Fruit fly (Drosophila melanogaster) whole organism, embryonic: ENCODE measurements around the gene SamDC.
A peak's percentile ranks its signal among the peaks of the same experiment; 100 is the strongest.

Source experiments
- Aef1 ChIP-seq: fragments of 200-800 bp; sonication (Bioruptor generic); IDR thresholded peaks from 3 replicates; pipeline ENCODE4 v1.3.6; 2022; ENCODE audit warnings: missing biosample characterization, missing genetic modification characterization
- B-H2 ChIP-seq: fragments of 200-800 bp; sonication (Bioruptor generic); optimal IDR thresholded peaks from 2 replicates; lab custom pipeline; 2018; ENCODE audit warnings: missing biosample characterization, mild to moderate bottlenecking, missing genetic modification characterization
- CG10462 ChIP-seq: fragments of 200-800 bp; sonication (Bioruptor generic); optimal IDR thresholded peaks from 2 replicates; lab custom pipeline; 2016; ENCODE audit warnings: missing biosample characterization, missing genetic modification characterization
- CG10979 ChIP-seq: fragments of 200-800 bp; sonication (Bioruptor generic); optimal IDR thresholded peaks from 2 replicates; lab custom pipeline; 2018; ENCODE audit warnings: missing biosample characterization, mild to moderate bottlenecking, missing genetic modification characterization, moderate library complexity
- CG12104 ChIP-seq: fragments of 200-800 bp; sonication (Bioruptor generic); optimal IDR thresholded peaks from 3 replicates; lab custom pipeline; 2016; ENCODE audit warnings: missing biosample characterization, missing genetic modification characterization
- CG1233 ChIP-seq: fragments of 200-800 bp; sonication (Bioruptor generic); optimal IDR thresholded peaks from 4 replicates; lab custom pipeline; 2018; ENCODE audit warnings: missing biosample characterization, mild to moderate bottlenecking, missing genetic modification characterization
- CG12391 ChIP-seq: fragments of 200-800 bp; sonication (Bioruptor generic); optimal IDR thresholded peaks from 3 replicates; lab custom pipeline; 2018; ENCODE audit warnings: missing biosample characterization, mild to moderate bottlenecking, missing genetic modification characterization, moderate library complexity
- CG13424 ChIP-seq: fragments of 200-800 bp; sonication (Bioruptor generic); optimal IDR thresholded peaks from 2 replicates; lab custom pipeline; 2019; ENCODE audit warnings: missing biosample characterization, mild to moderate bottlenecking, missing genetic modification characterization, moderate library complexity
- CG2202 ChIP-seq: fragments of 200-800 bp; sonication (Bioruptor generic); optimal IDR thresholded peaks from 2 replicates; lab custom pipeline; 2018; ENCODE audit warnings: missing biosample characterization, mild to moderate bottlenecking, missing genetic modification characterization
- CG3163 ChIP-seq: fragments of 200-800 bp; sonication (Bioruptor generic); optimal IDR thresholded peaks from 3 replicates; lab custom pipeline; 2016; ENCODE audit warnings: missing biosample characterization, missing genetic modification characterization
- CG32532 ChIP-seq: fragments of 200-800 bp; sonication (Bioruptor generic); IDR thresholded peaks from 2 replicates; pipeline ENCODE4 v1.3.6; 2022; ENCODE audit warnings: missing biosample characterization, missing genetic modification characterization
- CG33213 ChIP-seq: fragments of 200-800 bp; sonication (Bioruptor generic); optimal IDR thresholded peaks from 3 replicates; lab custom pipeline; 2016; ENCODE audit warnings: missing biosample characterization, missing genetic modification characterization
- CG34224 ChIP-seq: fragments of 200-800 bp; sonication (Bioruptor generic); IDR thresholded peaks from 3 replicates; pipeline ENCODE4 v1.3.6; 2022; ENCODE audit warnings: missing biosample characterization, missing genetic modification characterization; ENCODE audit not compliant: partially characterized antibody
- CG34422 ChIP-seq: fragments of 200-800 bp; sonication (Bioruptor generic); IDR thresholded peaks from 3 replicates; pipeline ENCODE4 v1.3.6; 2022; ENCODE audit warnings: missing biosample characterization, missing genetic modification characterization
- CG3847 ChIP-seq: fragments of 200-800 bp; sonication (Bioruptor generic); IDR thresholded peaks from 2 replicates; pipeline ENCODE4 v1.3.6; 2022; ENCODE audit warnings: missing biosample characterization, missing genetic modification characterization
- CG42726 ChIP-seq: fragments of 200-800 bp; sonication (Bioruptor generic); IDR thresholded peaks from 2 replicates; pipeline ENCODE4 v1.3.6; 2022; ENCODE audit warnings: missing biosample characterization, missing genetic modification characterization; ENCODE audit not compliant: partially characterized antibody
- CG4360 ChIP-seq: fragments of 200-800 bp; sonication (Bioruptor generic); IDR thresholded peaks from 2 replicates; pipeline ENCODE4 v1.3.6; 2022; ENCODE audit warnings: missing biosample characterization, missing genetic modification characterization
- CG43689 ChIP-seq: fragments of 200-800 bp; sonication (Bioruptor generic); IDR thresholded peaks from 2 replicates; pipeline ENCODE4 v1.3.6; 2022; ENCODE audit warnings: missing biosample characterization, missing genetic modification characterization
- CG4707 ChIP-seq: fragments of 200-800 bp; sonication (Bioruptor generic); optimal IDR thresholded peaks from 2 replicates; lab custom pipeline; 2018; ENCODE audit warnings: missing biosample characterization, mild to moderate bottlenecking, missing genetic modification characterization, moderate library complexity
- CG6683 ChIP-seq: fragments of 200-800 bp; sonication (Bioruptor generic); optimal IDR thresholded peaks from 2 replicates; lab custom pipeline; 2017; ENCODE audit warnings: missing biosample characterization, mild to moderate bottlenecking, missing genetic modification characterization, missing genetic modification reagents
- CG7987 ChIP-seq: fragments of 200-800 bp; sonication (Bioruptor generic); optimal IDR thresholded peaks from 2 replicates; lab custom pipeline; 2018; ENCODE audit warnings: missing biosample characterization, mild to moderate bottlenecking, missing genetic modification characterization, moderate library complexity
- Chrac-16 ChIP-seq: fragments of 200-800 bp; sonication (Bioruptor generic); optimal IDR thresholded peaks from 3 replicates; lab custom pipeline; 2016; ENCODE audit warnings: missing biosample characterization, missing genetic modification characterization
- Dek ChIP-seq: fragments of 200-800 bp; sonication (Bioruptor generic); optimal IDR thresholded peaks from 3 replicates; lab custom pipeline; 2019; ENCODE audit warnings: missing biosample characterization, mild to moderate bottlenecking, missing genetic modification characterization, moderate library complexity
- Doc3 ChIP-seq: fragments of 200-800 bp; sonication (Bioruptor generic); IDR thresholded peaks from 3 replicates; pipeline ENCODE4 v1.3.6; 2022; ENCODE audit warnings: missing biosample characterization, missing genetic modification characterization; ENCODE audit not compliant: partially characterized antibody
- Fer1 ChIP-seq: fragments of 200-800 bp; sonication (Bioruptor generic); optimal IDR thresholded peaks from 2 replicates; lab custom pipeline; 2017; ENCODE audit warnings: missing biosample characterization, mild to moderate bottlenecking, missing genetic modification characterization
- HmgZ ChIP-seq: fragments of 200-800 bp; sonication (Bioruptor generic); optimal IDR thresholded peaks from 2 replicates; lab custom pipeline; 2018; ENCODE audit warnings: missing biosample characterization, mild to moderate bottlenecking, missing genetic modification characterization
- Myb ChIP-seq: fragments of 200-800 bp; sonication (Bioruptor generic); optimal IDR thresholded peaks from 2 replicates; lab custom pipeline; 2016; ENCODE audit warnings: missing biosample characterization, missing genetic modification characterization
- NFAT ChIP-seq: fragments of 200-800 bp; sonication (Bioruptor generic); IDR thresholded peaks from 2 replicates; pipeline ENCODE4 v1.3.6; 2022; ENCODE audit warnings: missing biosample characterization, missing genetic modification characterization
- Optix ChIP-seq: fragments of 200-800 bp; sonication (Bioruptor generic); IDR thresholded peaks from 3 replicates; pipeline ENCODE4 v1.3.6; 2022; ENCODE audit warnings: missing biosample characterization, missing genetic modification characterization
- PHDP ChIP-seq: fragments of 200-800 bp; sonication (Bioruptor generic); optimal IDR thresholded peaks from 3 replicates; lab custom pipeline; 2018; ENCODE audit warnings: missing biosample characterization, mild to moderate bottlenecking, missing genetic modification characterization, moderate library complexity
- Ravus ChIP-seq: fragments of 200-800 bp; sonication (Bioruptor generic); IDR thresholded peaks from 2 replicates; pipeline ENCODE4 v1.3.6; 2022; ENCODE audit warnings: missing biosample characterization, missing genetic modification characterization
- Spps ChIP-seq: fragments of 200-800 bp; sonication (Bioruptor generic); optimal IDR thresholded peaks from 2 replicates; lab custom pipeline; 2018; ENCODE audit warnings: missing biosample characterization, mild to moderate bottlenecking, missing genetic modification characterization
- az2 ChIP-seq: fragments of 200-800 bp; sonication (Bioruptor generic); optimal IDR thresholded peaks from 3 replicates; lab custom pipeline; 2016; ENCODE audit warnings: missing biosample characterization, missing genetic modification characterization
- chif ChIP-seq, 2 experiments: fragments of 200-800 bp; sonication (Bioruptor generic); optimal IDR thresholded peaks; 3 replicates each; lab custom pipeline; 2016; ENCODE audit warnings: missing biosample characterization in 2 of 2, missing genetic modification characterization in 2 of 2
- ci ChIP-seq: fragments of 200-800 bp; sonication (Bioruptor generic); IDR thresholded peaks from 3 replicates; pipeline ENCODE4 v1.3.6; 2022; ENCODE audit warnings: missing biosample characterization, missing genetic modification characterization
- da ChIP-seq: fragments of 200-800 bp; sonication (Bioruptor generic); optimal IDR thresholded peaks from 2 replicates; lab custom pipeline; 2016; ENCODE audit warnings: missing biosample characterization, missing genetic modification characterization
- dpn ChIP-seq, 2 experiments: fragments of 200-800 bp; sonication (Bioruptor generic); optimal IDR thresholded peaks; 3 replicates each; lab custom pipeline; 2016; ENCODE audit warnings: missing biosample characterization in 2 of 2, missing genetic modification characterization in 2 of 2
- fd102C ChIP-seq: fragments of 200-800 bp; sonication (Bioruptor generic); optimal IDR thresholded peaks from 2 replicates; lab custom pipeline; 2018; ENCODE audit warnings: missing biosample characterization, mild to moderate bottlenecking, missing genetic modification characterization, moderate library complexity
- fd64A ChIP-seq: fragments of 200-800 bp; sonication (Bioruptor generic); optimal IDR thresholded peaks from 3 replicates; lab custom pipeline; 2018; ENCODE audit warnings: missing biosample characterization, mild to moderate bottlenecking, missing genetic modification characterization
- fd96Cb ChIP-seq: fragments of 200-800 bp; sonication (Bioruptor generic); optimal IDR thresholded peaks from 2 replicates; lab custom pipeline; 2018; ENCODE audit warnings: missing biosample characterization, mild to moderate bottlenecking, missing genetic modification characterization, moderate library complexity
- gce ChIP-seq: fragments of 200-800 bp; sonication (Bioruptor generic); IDR thresholded peaks from 3 replicates; pipeline ENCODE4 v1.3.6; 2022; ENCODE audit warnings: missing biosample characterization, missing genetic modification characterization
- h ChIP-seq: fragments of >200 bp; optimal IDR thresholded peaks from 2 replicates; lab custom pipeline; 2017
- lola ChIP-seq, 3 experiments: fragments of >200 bp in 2 of 3; fragments of 200-800 bp in 1 of 3; sonication (Bioruptor generic) in 1 of 3; optimal IDR thresholded peaks; 2 replicates each; lab custom pipeline; 2017 to 2019; ENCODE audit warnings: missing biosample characterization in 3 of 3, missing genetic modification characterization in 3 of 3, mild to moderate bottlenecking in 1 of 3, moderate library complexity in 1 of 3
- seq ChIP-seq: fragments of 200-800 bp; sonication (Bioruptor generic); IDR thresholded peaks from 2 replicates; pipeline ENCODE4 v1.3.6; 2022; ENCODE audit warnings: missing biosample characterization, missing genetic modification characterization
- sob ChIP-seq: fragments of 200-800 bp; sonication (Bioruptor generic); IDR thresholded peaks from 2 replicates; pipeline ENCODE4 v1.3.6; 2022; ENCODE audit warnings: missing biosample characterization, missing genetic modification characterization
- tna ChIP-seq: fragments of 200-800 bp; sonication (Bioruptor generic); IDR thresholded peaks from 2 replicates; pipeline ENCODE4 v1.3.6; 2022; ENCODE audit warnings: missing biosample characterization, missing genetic modification characterization; ENCODE audit not compliant: partially characterized antibody
- tup ChIP-seq: fragments of 200-800 bp; sonication (Bioruptor generic); optimal IDR thresholded peaks from 2 replicates; lab custom pipeline; 2016; ENCODE audit warnings: missing biosample characterization, mild to moderate bottlenecking, missing genetic modification characterization, moderate library complexity
- wor ChIP-seq: fragments of 200-800 bp; sonication (Bioruptor generic); IDR thresholded peaks from 2 replicates; pipeline ENCODE4 v1.3.6; 2022; ENCODE audit warnings: missing biosample characterization, missing genetic modification characterization
- zfh1 ChIP-seq: fragments of 200-800 bp; sonication (Bioruptor generic); IDR thresholded peaks from 3 replicates; pipeline ENCODE4 v1.3.6; 2022; ENCODE audit warnings: missing biosample characterization, missing genetic modification characterization

SamDC gene

DNA sequence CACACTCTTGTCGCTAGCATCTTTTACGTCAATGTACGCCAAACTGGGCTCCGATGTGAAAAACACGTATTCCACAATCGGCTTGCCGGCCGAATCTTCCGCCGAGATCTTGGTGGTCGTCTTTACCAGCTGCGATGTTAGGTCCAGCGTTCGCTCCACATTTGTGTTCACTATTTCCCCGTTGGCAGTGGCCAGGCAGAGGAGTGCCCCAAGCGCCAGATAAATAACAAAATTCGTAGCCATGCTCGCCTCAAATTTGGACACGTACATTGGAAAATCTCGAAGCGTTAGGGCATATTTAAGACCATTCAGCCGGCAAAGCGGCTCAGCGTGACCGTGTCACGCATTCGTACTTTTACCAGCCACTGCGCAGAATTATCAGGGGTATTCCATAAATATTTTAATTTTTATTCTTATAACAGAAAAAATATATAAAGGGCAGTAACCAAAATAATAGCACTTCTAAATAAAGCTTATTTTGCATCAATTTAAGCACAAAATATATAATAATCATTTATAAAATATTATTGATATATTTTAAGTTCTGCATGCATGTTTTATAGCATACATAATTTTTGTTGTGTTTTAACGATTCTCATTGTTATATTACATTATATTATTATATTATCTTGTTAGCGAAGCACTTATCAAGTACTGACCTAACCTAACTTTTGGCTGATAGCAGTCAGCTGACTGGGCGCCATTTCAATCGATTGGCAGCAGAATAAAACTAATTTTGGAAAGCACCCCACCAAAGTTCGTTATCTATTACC is 36.4 kb downstream of the SamDC start, which contains the start of the genes CG33303 and dpr19 (continued):
- TF ChIP-seq CG4707 (GFP tag; lab: Kevin White, UChicago), result no peak
- peak; percentile 87; the same call in 2 of the 3 replicates for TF ChIP-seq CG34422 (GFP tag; lab: Robert Waterston, UW)
- peak; percentile 90 for TF ChIP-seq PHDP (tag; lab: Kevin White, UChicago)
- no peak for TF ChIP-seq da (GFP tag; lab: Kevin White, UChicago)
- TF ChIP-seq CG34224 (GFP tag; lab: Robert Waterston, UW), result no peak
- peak; percentile 38 for TF ChIP-seq Chrac-16 (GFP tag; lab: Kevin White, UChicago)
- TF ChIP-seq Doc3 (GFP tag; lab: Robert Waterston, UW), result no peak
- no peak for TF ChIP-seq wor (GFP tag; lab: Robert Waterston, UW)
- TF ChIP-seq CG6683 (GFP tag; lab: Kevin White, UChicago), result peak; percentile 68
- TF ChIP-seq Fer1, result peak; percentile 85
- TF ChIP-seq sob (GFP tag; lab: Robert Waterston, UW), result peak; percentile 29; the same call in 1 of the 2 replicates
- TF ChIP-seq gce (GFP tag; lab: Robert Waterston, UW), result peak; percentile 76
- TF ChIP-seq CG43689 (GFP tag; lab: Robert Waterston, UW), result no peak
- no peak; the same call in 2 of the 3 replicates for TF ChIP-seq Aef1 (GFP tag; lab: Robert Waterston, UW)
- TF ChIP-seq CG4360 (GFP tag; lab: Robert Waterston, UW), result 0 out of 2 replicates have a peak, but pooled peaks have one; percentile 7
- peak; percentile 66 for TF ChIP-seq fd96Cb (tag; lab: Kevin White, UChicago)
- peak; percentile 48 for TF ChIP-seq HmgZ (tag; lab: Kevin White, UChicago)
- peak; percentile 82 for TF ChIP-seq CG32532 (GFP tag; lab: Robert Waterston, UW)
- TF ChIP-seq Ravus, result no peak
- TF ChIP-seq CG3847 (GFP tag; lab: Robert Waterston, UW), result peak; percentile 41; the same call in 1 of the 2 replicates
- no peak for TF ChIP-seq chif (GFP tag; optimal IDR thresholded peaks at IDR 0.05; lab: Kevin White, UChicago)
- TF ChIP-seq zfh1 (GFP tag; lab: Robert Waterston, UW), result 0 out of 3 replicates have a peak, but pooled peaks have one; percentile 31
- TF ChIP-seq fd64A (GFP tag; lab: Kevin White, UChicago), result no peak
- peak; percentile 84 for TF ChIP-seq CG10979
- TF ChIP-seq CG7987 (GFP tag; lab: Kevin White, UChicago), result peak; percentile 13
- TF ChIP-seq dpn (GFP tag; optimal IDR thresholded peaks at IDR 0.05; lab: Kevin White, UChicago), result peak in 1 of 2 experiments; percentile 50
- no peak for TF ChIP-seq CG42726 (GFP tag; lab: Robert Waterston, UW)
- no peak for TF ChIP-seq tna (GFP tag; lab: Robert Waterston, UW)
- peak; percentile 20 for TF ChIP-seq CG10462
- peak; percentile 92 for TF ChIP-seq CG12391
- TF ChIP-seq ci (GFP tag; lab: Robert Waterston, UW), result peak; percentile 73; the same call in 2 of the 3 replicates
- TF ChIP-seq h (lab: Kevin White, UChicago), result no peak
- no peak for TF ChIP-seq CG3163 (GFP tag; lab: Kevin White, UChicago)
- peak; percentile 83 for TF ChIP-seq Dek
- no peak for TF ChIP-seq fd102C (GFP tag; lab: Kevin White, UChicago)
- peak; percentile 49 for TF ChIP-seq CG12104 (GFP tag; lab: Kevin White, UChicago)
- TF ChIP-seq Optix (GFP tag; lab: Robert Waterston, UW), result no peak
- TF ChIP-seq B-H2 (GFP tag; lab: Kevin White, UChicago), result peak; percentile 68
- TF ChIP-seq CG33213 (GFP tag; lab: Kevin White, UChicago), result no peak
- peak; percentile 67 for TF ChIP-seq CG1233 (GFP tag; lab: Kevin White, UChicago)
- peak; percentile 54 for TF ChIP-seq az2 (GFP tag; lab: Kevin White, UChicago)
- peak; percentile 63 for TF ChIP-seq CG2202 (tag; lab: Kevin White, UChicago)
- no peak for TF ChIP-seq tup (GFP tag; lab: Kevin White, UChicago)
- no peak for TF ChIP-seq Myb (GFP tag; lab: Kevin White, UChicago)
- peak; percentile 67 for TF ChIP-seq Spps (tag; lab: Kevin White, UChicago)
- no peak for TF ChIP-seq NFAT (GFP tag; lab: Robert Waterston, UW)
- TF ChIP-seq seq, result 0 out of 2 replicates have a peak, but pooled peaks have one; percentile 7
- TF ChIP-seq lola (GFP tag; optimal IDR thresholded peaks at IDR 0.05; lab: Kevin White, UChicago), result peak in 1 of 3 experiments; percentile 77
- peak; percentile 89 for TF ChIP-seq CG13424 (tag; lab: Kevin White, UChicago)
